Worm (Caenorhabditis elegans) whole organism, late embryonic: ENCODE data around the gene srg-11.

Source experiments
- C38D4.7 ChIP-seq: fragments of 200-800 bp; sonication (Bioruptor generic); optimal IDR thresholded peaks from 2 replicates; lab custom pipeline; 2018; ENCODE audit warnings: mild to moderate bottlenecking, missing genetic modification characterization, moderate library complexity, missing compliant biosample characterization
- K02D7.2 ChIP-seq: sonication (generic microtip); optimal IDR thresholded peaks from 2 replicates; lab custom pipeline; 2017; ENCODE audit warnings: mild to moderate bottlenecking, missing genetic modification characterization, missing compliant biosample characterization
- K09A11.1 ChIP-seq: sonication (generic microtip); optimal IDR thresholded peaks from 2 replicates; lab custom pipeline; 2017; ENCODE audit warnings: antibody characterized with exemption, mild to moderate bottlenecking, missing genetic modification characterization, missing compliant biosample characterization; ENCODE audit not compliant: insufficient read depth
- T23F11.4 ChIP-seq: fragments of 200-800 bp; sonication (Bioruptor generic); optimal IDR thresholded peaks from 2 replicates; lab custom pipeline; 2018; ENCODE audit warnings: mild to moderate bottlenecking, missing genetic modification characterization, missing compliant biosample characterization
- ama-1 ChIP-seq: fragments of 150-350 bp; optimal IDR thresholded peaks from 2 replicates; lab custom pipeline; 2014
- ceh-19 ChIP-seq: fragments of 200-800 bp; sonication (Bioruptor generic); optimal IDR thresholded peaks from 2 replicates; lab custom pipeline; 2018; ENCODE audit warnings: mild to moderate bottlenecking, missing genetic modification characterization, missing compliant biosample characterization
- ceh-22 ChIP-seq: sonication (generic microtip); optimal IDR thresholded peaks from 2 replicates; lab custom pipeline; 2017; ENCODE audit warnings: missing biosample characterization, missing genetic modification characterization
- ceh-24 ChIP-seq: sonication (generic microtip); optimal IDR thresholded peaks from 2 replicates; lab custom pipeline; 2016; ENCODE audit warnings: mild to moderate bottlenecking, missing genetic modification characterization, missing compliant biosample characterization
- ceh-30 ChIP-seq: fragments of 150-350 bp; optimal IDR thresholded peaks from 2 replicates; lab custom pipeline; 2014; ENCODE audit warnings: missing biosample characterization, missing genetic modification characterization
- ceh-48 ChIP-seq: sonication (generic microtip); optimal IDR thresholded peaks from 2 replicates; lab custom pipeline; 2016; ENCODE audit warnings: missing genetic modification characterization, inconsistent platforms, missing compliant biosample characterization
- ceh-6 ChIP-seq: fragments of 200-800 bp; sonication (Bioruptor generic); optimal IDR thresholded peaks from 2 replicates; lab custom pipeline; 2018; ENCODE audit warnings: mild to moderate bottlenecking, missing genetic modification characterization, missing compliant biosample characterization
- ceh-9 ChIP-seq: sonication (generic microtip); optimal IDR thresholded peaks from 2 replicates; lab custom pipeline; 2016; ENCODE audit warnings: mild to moderate bottlenecking, missing genetic modification characterization, inconsistent platforms, missing compliant biosample characterization
- che-1 ChIP-seq: sonication (generic microtip); optimal IDR thresholded peaks from 2 replicates; lab custom pipeline; 2016; ENCODE audit warnings: mild to moderate bottlenecking, missing genetic modification characterization, missing compliant biosample characterization
- dve-1 ChIP-seq: sonication (generic microtip); optimal IDR thresholded peaks from 2 replicates; lab custom pipeline; 2017; ENCODE audit warnings: antibody characterized with exemption, mild to moderate bottlenecking, missing genetic modification characterization, missing compliant biosample characterization
- elt-2 ChIP-seq: sonication (generic microtip); optimal IDR thresholded peaks from 2 replicates; lab custom pipeline; 2016; ENCODE audit warnings: missing genetic modification reagents, missing genetic modification characterization, missing compliant biosample characterization
- elt-4 ChIP-seq: sonication (generic microtip); optimal IDR thresholded peaks from 2 replicates; lab custom pipeline; 2016; ENCODE audit warnings: missing genetic modification characterization, missing compliant biosample characterization
- eyg-1 ChIP-seq: sonication (generic microtip); optimal IDR thresholded peaks from 2 replicates; lab custom pipeline; 2016; ENCODE audit warnings: missing genotype, missing genetic modification characterization, missing compliant biosample characterization
- fkh-10 ChIP-seq: fragments of 150-350 bp; optimal IDR thresholded peaks from 2 replicates; lab custom pipeline; 2014; ENCODE audit warnings: missing biosample characterization, missing genetic modification reagents, missing genetic modification characterization
- hlh-30 ChIP-seq: sonication (generic microtip); optimal IDR thresholded peaks from 2 replicates; lab custom pipeline; 2017; ENCODE audit warnings: antibody characterized with exemption, missing genetic modification characterization, missing compliant biosample characterization; ENCODE audit not compliant: insufficient read depth
- hlh-8 ChIP-seq: sonication (generic microtip); optimal IDR thresholded peaks from 2 replicates; lab custom pipeline; 2016; ENCODE audit warnings: missing genotype, missing genetic modification characterization, missing compliant biosample characterization
- lin-11 ChIP-seq: fragments of 200-800 bp; sonication (Bioruptor generic); optimal IDR thresholded peaks from 2 replicates; lab custom pipeline; 2018; ENCODE audit warnings: mild to moderate bottlenecking, missing genetic modification characterization, missing compliant biosample characterization
- madf-2 ChIP-seq: sonication (generic microtip); optimal IDR thresholded peaks from 2 replicates; lab custom pipeline; 2017; ENCODE audit warnings: missing genetic modification characterization, missing compliant biosample characterization
- nfya-1 ChIP-seq: sonication (generic microtip); optimal IDR thresholded peaks from 2 replicates; lab custom pipeline; 2017; ENCODE audit warnings: missing genetic modification characterization, mild to moderate bottlenecking, missing compliant biosample characterization, antibody characterized with exemption, moderate library complexity
- nhr-11 ChIP-seq: fragments of 150-350 bp; optimal IDR thresholded peaks from 2 replicates; lab custom pipeline; 2014; ENCODE audit warnings: missing biosample characterization, missing genetic modification characterization
- nhr-232 ChIP-seq: sonication (generic microtip); optimal IDR thresholded peaks from 2 replicates; lab custom pipeline; 2016; ENCODE audit warnings: missing genetic modification characterization, missing compliant biosample characterization
- npax-4 ChIP-seq: sonication (generic microtip); optimal IDR thresholded peaks from 2 replicates; lab custom pipeline; 2016; ENCODE audit warnings: missing genetic modification characterization, missing compliant biosample characterization
- pax-1 ChIP-seq: fragments of 150-350 bp; optimal IDR thresholded peaks from 2 replicates; lab custom pipeline; 2014; ENCODE audit warnings: missing biosample characterization, missing genetic modification characterization
- pha-2 ChIP-seq: sonication (generic microtip); optimal IDR thresholded peaks from 2 replicates; lab custom pipeline; 2017; ENCODE audit warnings: mild to moderate bottlenecking, missing genetic modification characterization, missing compliant biosample characterization
- pha-4 ChIP-seq: fragments of 150-350 bp; optimal IDR thresholded peaks from 2 replicates; lab custom pipeline; 2018; ENCODE audit warnings: missing biosample characterization, missing genetic modification reagents, missing genetic modification characterization
- pqm-1 ChIP-seq: sonication (generic microtip); optimal IDR thresholded peaks from 2 replicates; lab custom pipeline; 2016; ENCODE audit warnings: missing genetic modification characterization, missing compliant biosample characterization
- pros-1 ChIP-seq: fragments of 150-350 bp; optimal IDR thresholded peaks from 2 replicates; lab custom pipeline; 2014; ENCODE audit warnings: missing biosample characterization, missing genetic modification reagents, missing genetic modification characterization
- ref-2 ChIP-seq: sonication (generic microtip); optimal IDR thresholded peaks from 2 replicates; lab custom pipeline; 2016; ENCODE audit warnings: missing genetic modification characterization, missing compliant biosample characterization
- sdc-2 ChIP-seq: sonication (generic microtip); optimal IDR thresholded peaks from 2 replicates; lab custom pipeline; 2016; ENCODE audit warnings: missing genotype, missing genetic modification characterization, missing compliant biosample characterization
- sox-2 ChIP-seq: fragments of 200-800 bp; sonication (Bioruptor generic); IDR thresholded peaks from 2 replicates; pipeline ENCODE4 v1.3.6; 2022; ENCODE audit warnings: missing genetic modification reagents, missing genetic modification characterization, missing compliant biosample characterization
- syd-9 ChIP-seq: sonication (generic microtip); optimal IDR thresholded peaks from 2 replicates; lab custom pipeline; 2016; ENCODE audit warnings: mild to moderate bottlenecking, missing genetic modification characterization, moderate library complexity, missing compliant biosample characterization
- tbx-2 ChIP-seq: sonication (generic microtip); optimal IDR thresholded peaks from 2 replicates; lab custom pipeline; 2016; ENCODE audit warnings: missing genetic modification characterization, missing compliant biosample characterization
- tbx-7 ChIP-seq: sonication (generic microtip); optimal IDR thresholded peaks from 2 replicates; lab custom pipeline; 2016; ENCODE audit warnings: missing genotype, missing genetic modification characterization, missing compliant biosample characterization
- ttx-3 ChIP-seq: sonication (generic microtip); optimal IDR thresholded peaks from 2 replicates; lab custom pipeline; 2016; ENCODE audit warnings: missing genetic modification reagents, missing genetic modification characterization, missing compliant biosample characterization
- unc-42 ChIP-seq: sonication (generic microtip); optimal IDR thresholded peaks from 2 replicates; lab custom pipeline; 2016; ENCODE audit warnings: missing genotype, missing genetic modification characterization, missing compliant biosample characterization
- unc-86 ChIP-seq: sonication (generic microtip); optimal IDR thresholded peaks from 2 replicates; lab custom pipeline; 2016; ENCODE audit warnings: missing genetic modification characterization, missing compliant biosample characterization
- ztf-16 ChIP-seq: sonication (generic microtip); optimal IDR thresholded peaks from 2 replicates; lab custom pipeline; 2017; ENCODE audit warnings: missing genetic modification characterization, missing compliant biosample characterization

Gene srg-11

DNA sequence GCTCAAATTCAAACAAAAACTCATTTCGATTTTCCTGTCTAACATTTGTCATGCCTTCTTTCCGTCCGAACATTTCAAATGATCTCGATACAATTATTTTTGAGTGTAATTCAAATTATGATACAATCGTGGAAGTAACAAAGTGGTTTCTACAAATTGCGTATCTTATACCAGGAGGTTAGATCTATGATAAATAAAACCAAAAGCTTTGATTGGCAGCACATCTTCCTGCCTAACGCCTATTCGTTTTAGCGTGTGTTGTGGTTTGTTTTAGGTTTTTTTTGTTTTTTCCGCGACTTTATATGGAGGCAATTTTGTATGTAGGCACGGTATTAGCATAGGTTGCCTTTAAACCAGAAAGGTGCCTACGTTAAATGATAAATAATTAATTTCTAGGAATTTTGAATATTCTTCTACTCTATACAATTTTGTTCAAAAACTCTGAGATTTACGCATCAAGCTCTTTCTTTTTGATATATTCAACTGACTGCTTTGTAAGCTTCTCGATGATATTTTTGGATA, at the start of gene srg-11:
TSS of gene srg-11 (plus strand) at position 51 of the 522 bp plus-strand sequence.
- TF ChIP-seq sdc-2 (tag; lab: Kevin White, UChicago) (no peak), elt-2 (no peak), C38D4.7 (GFP tag; lab: Kevin White, UChicago) (no peak), ceh-30 (tag; lab: Kevin White, UChicago) (no peak), tbx-7 (tag; lab: Kevin White, UChicago) (no peak), ceh-22 (tag; lab: Kevin White, UChicago) (no peak), sox-2 (no peak), unc-86 (tag; lab: Kevin White, UChicago) (no peak), npax-4 (no peak), ztf-16 (tag; lab: Kevin White, UChicago) (no peak), hlh-8 (tag; lab: Kevin White, UChicago) (no peak), nhr-232 (no peak), fkh-10 (GFP tag; lab: Kevin White, UChicago) (no peak), syd-9 (tag; lab: Kevin White, UChicago) (no peak), elt-4 (tag; lab: Kevin White, UChicago) (no peak), ceh-19 (GFP tag; lab: Kevin White, UChicago) (no peak), ama-1 (no peak)

DNA sequence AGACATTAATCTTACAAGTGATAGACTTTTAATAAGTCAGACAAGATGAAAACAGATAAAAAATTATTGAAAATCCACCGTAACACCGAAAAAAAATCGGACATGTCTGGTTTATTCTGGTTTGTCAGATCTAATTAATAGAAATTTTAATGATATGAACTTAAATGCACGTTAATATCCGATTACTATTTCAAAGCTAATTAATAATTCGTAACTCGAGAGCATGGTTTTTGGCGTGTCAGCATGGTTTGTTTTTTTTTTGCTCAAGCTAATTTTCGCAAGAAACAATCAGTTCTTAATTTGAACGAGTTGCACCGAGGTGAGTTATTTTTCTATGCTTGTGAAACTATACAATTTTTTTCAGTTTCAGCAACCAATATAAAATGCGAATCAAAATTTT, 44.9 kb upstream of the srg-11 start, which contains the start of gene clec-153:
TSS of gene clec-153 (plus strand) at position 301 of the 400 bp plus-strand sequence.
- TF ChIP-seq che-1 (tag; lab: Kevin White, UChicago) (no peak), unc-42 (no peak), pax-1 (no peak), K02D7.2 (tag; lab: Kevin White, UChicago) (no peak), T23F11.4 (GFP tag; lab: Kevin White, UChicago) (no peak), pha-4 (tag; lab: Kevin White, UChicago) (no peak), nhr-11 (tag; lab: Kevin White, UChicago) (no peak), ceh-48 (no peak), eyg-1 (tag; lab: Kevin White, UChicago) (no peak), pha-2 (tag; lab: Kevin White, UChicago) (no peak), ceh-19 (GFP tag; lab: Kevin White, UChicago) (no peak), hlh-30 (tag; lab: Kevin White, UChicago) (no peak), lin-11 (tag; lab: Kevin White, UChicago) (no peak), pros-1 (tag; lab: Kevin White, UChicago) (no peak), ttx-3 (tag; lab: Kevin White, UChicago) (no peak), ref-2 (tag; lab: Kevin White, UChicago) (no peak), hlh-8 (tag; lab: Kevin White, UChicago) (no peak), K09A11.1 (tag; lab: Kevin White, UChicago) (no peak), ceh-9 (tag; lab: Kevin White, UChicago) (no peak)

DNA sequence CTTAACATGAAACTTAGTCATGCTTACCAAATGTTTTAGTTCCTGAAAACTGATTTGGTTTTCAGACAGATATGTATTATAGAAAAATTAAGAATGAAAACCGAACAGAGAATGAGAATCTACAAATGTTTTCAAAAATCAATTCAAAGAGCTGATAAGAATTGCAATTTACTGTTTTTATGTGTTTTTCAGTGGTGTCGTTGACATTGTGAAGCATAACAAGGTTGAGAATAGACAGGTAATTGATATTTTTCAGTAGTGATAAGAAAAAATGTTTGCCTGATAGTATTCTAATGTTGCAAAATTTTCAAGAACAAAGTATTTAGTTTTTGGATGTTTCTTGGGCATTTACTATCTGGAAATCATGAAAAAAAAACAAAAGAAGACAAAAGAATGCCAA, 36.6 kb upstream of the srg-11 start, which contains the start of gene pfas-1:
TSS of gene pfas-1 (minus strand) at position 49 of the 400 bp plus-strand sequence.
- TF ChIP-seq tbx-2 (tag; lab: Kevin White, UChicago) = no peak
- TF ChIP-seq lin-11 (tag; lab: Kevin White, UChicago) = no peak
- no peak for TF ChIP-seq K09A11.1 (tag; lab: Kevin White, UChicago)
- TF ChIP-seq sox-2 = no peak
- TF ChIP-seq elt-4 (tag; lab: Kevin White, UChicago) = no peak
- no peak for TF ChIP-seq K02D7.2 (tag; lab: Kevin White, UChicago)
- TF ChIP-seq T23F11.4 (GFP tag; lab: Kevin White, UChicago) = no peak
- TF ChIP-seq ceh-24 = no peak

DNA sequence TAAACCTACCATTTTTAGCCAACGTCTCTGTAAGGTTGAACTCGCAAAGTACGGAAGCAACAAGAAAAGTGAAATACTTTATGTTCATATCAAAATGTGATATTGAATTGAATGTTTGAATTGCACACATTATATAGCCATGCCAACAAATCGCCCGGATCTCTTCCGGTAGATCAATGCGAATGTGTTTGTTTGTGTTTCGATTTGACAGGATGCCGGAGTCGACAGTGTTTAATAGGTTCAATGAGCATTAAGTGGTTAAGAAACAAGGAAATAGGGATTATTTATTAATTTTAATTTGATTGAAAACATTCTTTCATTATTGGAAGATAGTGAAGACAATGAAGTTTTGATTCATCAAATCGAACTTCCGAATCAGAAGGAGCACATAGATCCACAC, 33.6 kb upstream of the srg-11 start, which contains the start of gene pqn-29:
TSS of gene pqn-29 (minus strand) at position 101 of the 400 bp plus-strand sequence.
- TF ChIP-seq elt-2 = no peak
- no peak for TF ChIP-seq pros-1 (tag; lab: Kevin White, UChicago)
- no peak for TF ChIP-seq hlh-30 (tag; lab: Kevin White, UChicago)
- TF ChIP-seq madf-2 (tag; lab: Kevin White, UChicago) = no peak
- TF ChIP-seq npax-4 = no peak
- no peak for TF ChIP-seq ttx-3 (tag; lab: Kevin White, UChicago)
- no peak for TF ChIP-seq unc-42
- TF ChIP-seq ceh-6 (GFP tag; lab: Kevin White, UChicago) = no peak
- no peak for TF ChIP-seq fkh-10 (GFP tag; lab: Kevin White, UChicago)
- TF ChIP-seq ama-1 = no peak
- TF ChIP-seq nfya-1 = no peak
- TF ChIP-seq pqm-1 = no peak
- TF ChIP-seq eyg-1 (tag; lab: Kevin White, UChicago) = no peak
- TF ChIP-seq dve-1 (tag; lab: Kevin White, UChicago) = no peak
- TF ChIP-seq ceh-30 (tag; lab: Kevin White, UChicago) = no peak
- no peak for TF ChIP-seq ceh-19 (GFP tag; lab: Kevin White, UChicago)
- TF ChIP-seq T23F11.4 (GFP tag; lab: Kevin White, UChicago) = no peak
